Worm (Caenorhabditis elegans): ENCODE data around the gene crh-2.

Gene crh-2

ce11 chrII:5142619-5143018, 44.8 kb downstream of the crh-2 start, which contains the start of gene F58A6.1:
TSS of gene F58A6.1 (plus strand) at chrII:5142919.
- TF ChIP-seq jun-1 (tag; optimal IDR thresholded peaks at IDR 0.05): no peak
- no peak for TF ChIP-seq nhr-76 (tag; optimal IDR thresholded peaks at IDR 0.05)
- no peak for TF ChIP-seq ceh-28 (tag; optimal IDR thresholded peaks at IDR 0.05)
- no peak for TF ChIP-seq daf-12 (tag; optimal IDR thresholded peaks at IDR 0.05)
- no peak for TF ChIP-seq ceh-9 (tag; optimal IDR thresholded peaks at IDR 0.05)
- TF ChIP-seq zag-1 (tag; optimal IDR thresholded peaks at IDR 0.05): no peak
- TF ChIP-seq nhr-67 (tag; optimal IDR thresholded peaks at IDR 0.05): no peak
- TF ChIP-seq ceh-82 (tag; optimal IDR thresholded peaks at IDR 0.05): no peak
- TF ChIP-seq eor-1 (tag; optimal IDR thresholded peaks at IDR 0.05): no peak
- TF ChIP-seq nhr-12 (tag; optimal IDR thresholded peaks at IDR 0.05): no peak
- TF ChIP-seq skn-1 (tag; optimal IDR thresholded peaks at IDR 0.05): no peak
- TF ChIP-seq nhr-28 (tag; optimal IDR thresholded peaks at IDR 0.05): no peak
- no peak for TF ChIP-seq R02D3.7 (tag; optimal IDR thresholded peaks at IDR 0.05)
- no peak for TF ChIP-seq unc-39 (tag; optimal IDR thresholded peaks at IDR 0.05)
- TF ChIP-seq nhr-11 (tag; optimal IDR thresholded peaks at IDR 0.05): no peak
- no peak for TF ChIP-seq pha-4 (tag; optimal IDR thresholded peaks at IDR 0.05)
- TF ChIP-seq elt-2 (tag; optimal IDR thresholded peaks at IDR 0.05): no peak
- no peak for TF ChIP-seq ama-1 (optimal IDR thresholded peaks at IDR 0.05)

DNA sequence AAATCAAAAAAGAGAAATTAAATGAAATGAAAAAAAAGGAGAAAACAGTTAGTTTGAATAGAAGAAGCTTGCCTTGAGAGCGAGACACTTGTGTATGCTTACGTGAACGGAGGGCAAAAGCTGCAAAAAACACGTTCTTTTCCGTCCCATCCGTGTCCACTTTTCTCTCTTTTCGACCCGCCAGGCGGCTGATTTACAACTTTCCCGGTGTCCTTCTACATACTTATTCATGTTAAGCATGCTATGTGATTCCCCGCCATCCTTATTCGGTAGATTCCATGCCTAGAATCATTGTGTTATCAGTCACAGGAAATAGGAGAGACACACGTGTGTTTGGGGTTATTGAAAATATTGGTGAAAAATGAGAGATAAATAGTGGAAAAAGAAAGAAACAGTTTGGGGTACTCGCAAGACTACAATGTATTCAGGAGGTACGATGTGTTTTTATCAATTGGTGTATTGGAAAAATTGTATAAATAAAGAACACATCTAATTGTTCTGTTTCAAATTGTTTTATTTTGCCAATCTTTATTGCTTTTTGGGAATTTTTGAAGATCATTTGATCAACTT, 45.3 kb downstream of the crh-2 start, which contains the start of gene nas-29:
TSS of gene nas-29 (minus strand) at position 92 of the 570 bp plus-strand sequence.
- TF ChIP-seq mdl-1 (tag; optimal IDR thresholded peaks at IDR 0.05): peak; percentile 28
- peak; percentile 98 for TF ChIP-seq elt-2 (tag; optimal IDR thresholded peaks at IDR 0.05)
- peak; percentile 20 for TF ChIP-seq jun-1 (tag; optimal IDR thresholded peaks at IDR 0.05)
- peak; percentile 89 for TF ChIP-seq pqm-1 (tag; optimal IDR thresholded peaks at IDR 0.05)
- peak; percentile 64 for TF ChIP-seq nhr-25 (tag; optimal IDR thresholded peaks at IDR 0.05)
- TF ChIP-seq nfya-1 (tag; optimal IDR thresholded peaks at IDR 0.05; ENCODE audit: insufficient read depth): no peak
- TF ChIP-seq nhr-43 (tag; optimal IDR thresholded peaks at IDR 0.05; ENCODE audit: poor library complexity, severe bottlenecking): peak; percentile 44
- no peak for TF ChIP-seq ztf-11 (tag; optimal IDR thresholded peaks at IDR 0.05)

- TF ChIP-seq mdl-1 (tag; optimal IDR thresholded peaks at IDR 0.05): no peak
- TF ChIP-seq nhr-23 (tag; optimal IDR thresholded peaks at IDR 0.05): no peak
- no peak for TF ChIP-seq aly-2 (tag; optimal IDR thresholded peaks at IDR 0.05)
- no peak for TF ChIP-seq unc-62 (GFP tag; optimal IDR thresholded peaks at IDR 0.05)
- no peak for TF ChIP-seq lin-39 (tag; optimal IDR thresholded peaks at IDR 0.05)
- TF ChIP-seq ZK546.5 (tag; optimal IDR thresholded peaks at IDR 0.05): no peak
- TF ChIP-seq fos-1 (tag; optimal IDR thresholded peaks at IDR 0.05): no peak
- no peak for TF ChIP-seq snpc-4 (tag; optimal IDR thresholded peaks at IDR 0.05)
- no peak for TF ChIP-seq ceh-9 (tag; optimal IDR thresholded peaks at IDR 0.05)
- TF ChIP-seq nhr-43 (tag; optimal IDR thresholded peaks at IDR 0.05; ENCODE audit: poor library complexity, severe bottlenecking): no peak
- no peak for TF ChIP-seq egl-5 (tag; optimal IDR thresholded peaks at IDR 0.05)
- no peak for TF ChIP-seq ztf-11 (tag; optimal IDR thresholded peaks at IDR 0.05)
- TF ChIP-seq nfya-1 (tag; optimal IDR thresholded peaks at IDR 0.05; ENCODE audit: insufficient read depth): no peak
- TF ChIP-seq lin-15B (tag; optimal IDR thresholded peaks at IDR 0.05): no peak
- no peak for TF ChIP-seq nhr-25 (tag; optimal IDR thresholded peaks at IDR 0.05)
- TF ChIP-seq skn-1 (tag; optimal IDR thresholded peaks at IDR 0.05): no peak
- no peak for TF ChIP-seq elt-1 (tag; optimal IDR thresholded peaks at IDR 0.05)
- no peak for TF ChIP-seq daf-12 (tag; optimal IDR thresholded peaks at IDR 0.05)
Observed at ce11 chrII:5136296-5136767, 51.0 kb downstream of the crh-2 start, which contains the start of gene F58A6.2. TSS of gene F58A6.2 (plus strand) at chrII:5136717.

DNA sequence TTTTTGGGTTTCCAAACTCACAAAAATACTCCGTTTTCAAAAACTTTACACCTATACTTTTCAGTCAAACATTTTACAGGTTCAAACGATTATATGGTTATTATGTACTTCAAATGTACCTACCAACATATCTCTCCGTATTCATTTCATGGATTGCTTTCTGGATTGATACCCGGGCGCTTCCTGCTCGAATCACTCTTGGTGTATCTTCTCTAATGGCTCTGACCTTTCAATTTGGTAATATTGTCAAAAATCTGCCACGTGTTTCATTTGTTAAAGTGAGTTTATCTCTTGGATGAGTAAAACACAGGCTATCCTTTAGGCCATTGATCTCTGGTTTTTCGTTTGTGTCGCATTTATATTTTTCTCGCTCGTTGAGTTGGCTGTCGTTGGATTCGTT, 55.6 kb downstream of the crh-2 start:
- no peak for TF ChIP-seq nhr-23 (tag; optimal IDR thresholded peaks at IDR 0.05)
- TF ChIP-seq ama-1 (optimal IDR thresholded peaks at IDR 0.05): no peak
- TF ChIP-seq elt-3 (tag; optimal IDR thresholded peaks at IDR 0.05): no peak
- no peak for TF ChIP-seq nhr-25 (tag; optimal IDR thresholded peaks at IDR 0.05)
- TF ChIP-seq pha-4 (tag; optimal IDR thresholded peaks at IDR 0.05): no peak
- no peak for TF ChIP-seq ceh-82 (tag; optimal IDR thresholded peaks at IDR 0.05)
- no peak for TF ChIP-seq nhr-76 (tag; optimal IDR thresholded peaks at IDR 0.05)
- no peak for TF ChIP-seq nhr-11 (tag; optimal IDR thresholded peaks at IDR 0.05)
- no peak for TF ChIP-seq elt-2 (tag; optimal IDR thresholded peaks at IDR 0.05)
- TF ChIP-seq mdl-1 (tag; optimal IDR thresholded peaks at IDR 0.05): no peak
- TF ChIP-seq ceh-28 (tag; optimal IDR thresholded peaks at IDR 0.05): no peak
- TF ChIP-seq lin-15B (tag; optimal IDR thresholded peaks at IDR 0.05): no peak
- no peak for TF ChIP-seq sea-2 (GFP tag; optimal IDR thresholded peaks at IDR 0.05)
- TF ChIP-seq egl-5 (tag; optimal IDR thresholded peaks at IDR 0.05): no peak
- TF ChIP-seq lin-39 (tag; optimal IDR thresholded peaks at IDR 0.05): no peak
- no peak for TF ChIP-seq nhr-77 (tag; optimal IDR thresholded peaks at IDR 0.05)
- no peak for TF ChIP-seq mml-1 (tag; optimal IDR thresholded peaks at IDR 0.05)
- no peak for TF ChIP-seq snpc-4 (tag; optimal IDR thresholded peaks at IDR 0.05)
- TF ChIP-seq zag-1 (tag; optimal IDR thresholded peaks at IDR 0.05): no peak
